Worm (Caenorhabditis elegans) whole organism, early embryonic: ENCODE measurements around the gene T24D5.2.
"Not testable (repeated sequence)": the region's sequence is repeated elsewhere in the genome, so short reads cannot be mapped to it uniquely, and the experiment has no call there.

Experiments
- B0310.2 ChIP-seq: sonication (generic microtip); optimal IDR thresholded peaks from 2 replicates; lab custom pipeline; 2016; ENCODE audit warnings: mild to moderate bottlenecking, missing genetic modification characterization, missing compliant biosample characterization
- F13C5.2 ChIP-seq: sonication (generic microtip); optimal IDR thresholded peaks from 2 replicates; lab custom pipeline; 2017; ENCODE audit warnings: mild to moderate bottlenecking, missing genetic modification characterization, inconsistent platforms, missing compliant biosample characterization
- aly-1 ChIP-seq: sonication (generic microtip); optimal IDR thresholded peaks from 2 replicates; lab custom pipeline; 2016; ENCODE audit warnings: missing genetic modification characterization, missing compliant biosample characterization
- ama-1 ChIP-seq: fragments of 150-350 bp; optimal IDR thresholded peaks from 2 replicates; lab custom pipeline; 2014
- ceh-13 ChIP-seq: fragments of 200-800 bp; sonication (Bioruptor generic); optimal IDR thresholded peaks from 2 replicates; lab custom pipeline; 2018; ENCODE audit warnings: mild to moderate bottlenecking, missing genetic modification characterization, missing compliant biosample characterization
- ceh-36 ChIP-seq: sonication (generic microtip); optimal IDR thresholded peaks from 2 replicates; lab custom pipeline; 2016; ENCODE audit warnings: missing genetic modification characterization, inconsistent platforms, missing compliant biosample characterization
- ets-7 ChIP-seq: sonication (generic microtip); optimal IDR thresholded peaks from 2 replicates; lab custom pipeline; 2016; ENCODE audit warnings: missing genotype, missing genetic modification characterization, missing compliant biosample characterization
- flt-1 ChIP-seq: fragments of 200-800 bp; sonication (Bioruptor generic); IDR thresholded peaks from 2 replicates; pipeline ENCODE4 v1.3.6; 2022; ENCODE audit warnings: missing genetic modification characterization, missing compliant biosample characterization
- hmbx-1 ChIP-seq: sonication (generic microtip); optimal IDR thresholded peaks from 2 replicates; lab custom pipeline; 2016; ENCODE audit warnings: mild to moderate bottlenecking, missing genetic modification characterization, missing compliant biosample characterization
- hmg-4 ChIP-seq: fragments of 200-800 bp; sonication (Bioruptor generic); optimal IDR thresholded peaks from 2 replicates; lab custom pipeline; 2018; ENCODE audit warnings: mild to moderate bottlenecking, missing genetic modification characterization, missing compliant biosample characterization
- hnd-1 ChIP-seq: sonication (generic microtip); optimal IDR thresholded peaks from 2 replicates; lab custom pipeline; 2016; ENCODE audit warnings: missing genetic modification characterization, missing compliant biosample characterization
- pes-1 ChIP-seq: fragments of 200-800 bp; sonication (Bioruptor generic); IDR thresholded peaks from 2 replicates; pipeline ENCODE4 v1.3.6; 2022; ENCODE audit warnings: missing genetic modification reagents, missing genetic modification characterization, missing compliant biosample characterization
- scrt-1 ChIP-seq: fragments of 200-800 bp; sonication (Bioruptor generic); IDR thresholded peaks from 2 replicates; pipeline ENCODE4 v1.3.6; 2022; ENCODE audit warnings: missing genetic modification characterization, missing compliant biosample characterization
- sea-1 ChIP-seq: fragments of 200-800 bp; sonication (Bioruptor generic); conservative IDR thresholded peaks from 2 replicates; pipeline ENCODE4 v1.3.6; 2022; ENCODE audit warnings: missing genetic modification characterization, missing compliant biosample characterization
- tbx-11 ChIP-seq: fragments of 200-800 bp; sonication (Bioruptor generic); IDR thresholded peaks from 2 replicates; pipeline ENCODE4 v1.3.6; 2022; ENCODE audit warnings: missing genetic modification characterization, missing compliant biosample characterization
- tbx-37 ChIP-seq: fragments of 200-800 bp; sonication (Bioruptor generic); conservative IDR thresholded peaks from 2 replicates; pipeline ENCODE4 v1.3.6; 2022; ENCODE audit warnings: missing genetic modification reagents, missing genetic modification characterization, missing compliant biosample characterization
- tra-4 ChIP-seq: sonication (generic microtip); optimal IDR thresholded peaks from 2 replicates; lab custom pipeline; 2017; ENCODE audit warnings: missing genetic modification characterization, missing compliant biosample characterization

T24D5.2 gene

ce11 chrX:12620310-12620709 is 34.1 kb upstream of the T24D5.2 start:
- no peak for TF ChIP-seq ceh-36 (tag; lab: Kevin White, UChicago)
- TF ChIP-seq tbx-37 (GFP tag; lab: Robert Waterston, UW) = no peak
- no peak for TF ChIP-seq pes-1 (GFP tag; lab: Robert Waterston, UW)
- TF ChIP-seq sea-1 (GFP tag; lab: Robert Waterston, UW) = no peak
- TF ChIP-seq B0310.2 = no peak
- no peak for TF ChIP-seq ets-7 (tag; lab: Kevin White, UChicago)
- no peak for TF ChIP-seq aly-1
- no peak for TF ChIP-seq ama-1 (lab: Kevin White, UChicago)
- TF ChIP-seq tra-4 = no peak
- no peak for TF ChIP-seq tbx-11
- TF ChIP-seq hmg-4 = no peak

- TF ChIP-seq ceh-36 (tag; lab: Kevin White, UChicago) = no peak
- TF ChIP-seq ceh-13 (GFP tag; lab: Kevin White, UChicago) = no peak
- no peak for TF ChIP-seq tbx-11
- no peak for TF ChIP-seq ama-1 (lab: Kevin White, UChicago)
- TF ChIP-seq sea-1 (GFP tag; lab: Robert Waterston, UW) = no peak
- no peak for TF ChIP-seq flt-1 (GFP tag; lab: Robert Waterston, UW)
Observed at ce11 chrX:12619165-12619564, 32.9 kb upstream of the T24D5.2 start, which contains the start of gene R09A8.2. Gene R09A8.2, plus strand, starts transcription at chrX:12619465.

- no peak for TF ChIP-seq tbx-11
- TF ChIP-seq ama-1 (lab: Kevin White, UChicago) = no peak
- no peak for TF ChIP-seq hmg-4
Observed at ce11 chrX:12618447-12618846, 32.2 kb upstream of the T24D5.2 start.

- TF ChIP-seq hmbx-1 (tag; lab: Kevin White, UChicago); B0310.2; F13C5.2 (tag; lab: Kevin White, UChicago): not testable (repeated sequence)
Observed at ce11 chrX:12613451-12613850, 27.2 kb upstream of the T24D5.2 start, which contains the start of gene R09A8.1. Gene R09A8.1, plus strand, starts transcription at chrX:12613751.

ce11 chrX:12603322-12603984 is 17.2 kb upstream of the T24D5.2 start, which contains the start of the genes T24D5.6 and R09A8.9:
Gene T24D5.6, plus strand, starts transcription at chrX:12603622.
Gene R09A8.9, plus strand, starts transcription at chrX:12603934.
- no peak for TF ChIP-seq ceh-36 (tag; lab: Kevin White, UChicago)
- TF ChIP-seq ama-1 (lab: Kevin White, UChicago) = no peak
- no peak for TF ChIP-seq scrt-1
- no peak for TF ChIP-seq tbx-37 (GFP tag; lab: Robert Waterston, UW)
- TF ChIP-seq flt-1 (GFP tag; lab: Robert Waterston, UW) = no peak
- TF ChIP-seq tbx-11 = no peak

ce11 chrX:12602611-12603010 is 16.4 kb upstream of the T24D5.2 start:
- TF ChIP-seq hmg-4 = no peak
- TF ChIP-seq B0310.2 = no peak
- no peak for TF ChIP-seq flt-1 (GFP tag; lab: Robert Waterston, UW)
- TF ChIP-seq hnd-1 (tag; lab: Kevin White, UChicago) = no peak
- no peak for TF ChIP-seq ceh-36 (tag; lab: Kevin White, UChicago)
- no peak for TF ChIP-seq ets-7 (tag; lab: Kevin White, UChicago)
- no peak for TF ChIP-seq tra-4
- no peak for TF ChIP-seq hmbx-1 (tag; lab: Kevin White, UChicago)
- TF ChIP-seq tbx-11 = no peak
- TF ChIP-seq ceh-13 (GFP tag; lab: Kevin White, UChicago) = no peak
- no peak for TF ChIP-seq aly-1
- no peak for TF ChIP-seq tbx-37 (GFP tag; lab: Robert Waterston, UW)

- TF ChIP-seq tbx-11 (no peak), pes-1 (GFP tag; lab: Robert Waterston, UW) (no peak), B0310.2 (no peak), scrt-1 (no peak), ama-1 (lab: Kevin White, UChicago) (no peak), sea-1 (GFP tag; lab: Robert Waterston, UW) (no peak), ets-7 (tag; lab: Kevin White, UChicago) (no peak), ceh-36 (tag; lab: Kevin White, UChicago) (no peak), hmbx-1 (tag; lab: Kevin White, UChicago) (no peak), hnd-1 (tag; lab: Kevin White, UChicago) (no peak), F13C5.2 (tag; lab: Kevin White, UChicago) (no peak), flt-1 (GFP tag; lab: Robert Waterston, UW) (no peak), ceh-13 (GFP tag; lab: Kevin White, UChicago) (no peak)
Observed at ce11 chrX:12596868-12597267, 10.6 kb upstream of the T24D5.2 start, which contains the start of gene T24D5.4. Gene T24D5.4, plus strand, starts transcription at chrX:12597168.

ce11 chrX:12595954-12596353 is 9.7 kb upstream of the T24D5.2 start:
- no peak for TF ChIP-seq aly-1
- no peak for TF ChIP-seq ets-7 (tag; lab: Kevin White, UChicago)
- TF ChIP-seq tbx-11 = no peak
- TF ChIP-seq F13C5.2 (tag; lab: Kevin White, UChicago) = no peak
- no peak for TF ChIP-seq flt-1 (GFP tag; lab: Robert Waterston, UW)
- no peak for TF ChIP-seq sea-1 (GFP tag; lab: Robert Waterston, UW)
- no peak for TF ChIP-seq ceh-36 (tag; lab: Kevin White, UChicago)
- no peak for TF ChIP-seq hmg-4
- no peak for TF ChIP-seq ceh-13 (GFP tag; lab: Kevin White, UChicago)
